Worm (Caenorhabditis elegans) whole organism, L1 larva: ENCODE data around the gene him-3.

Experiments
- mdl-1 ChIP-seq, 2 experiments: fragments of 150-350 bp; optimal IDR thresholded peaks; 2 replicates each; lab custom pipeline; 2014 to 2017; ENCODE audit warnings: missing biosample characterization in 2 of 2, missing genetic modification characterization in 2 of 2, inconsistent platforms in 1 of 2
- mep-1 ChIP-seq: fragments of 150-350 bp; optimal IDR thresholded peaks from 2 replicates; lab custom pipeline; 2014; ENCODE audit warnings: missing biosample characterization, missing genetic modification characterization
- nhr-12 ChIP-seq: sonication (generic microtip); optimal IDR thresholded peaks from 2 replicates; lab custom pipeline; 2017; ENCODE audit warnings: missing biosample characterization, missing genetic modification characterization
- skn-1 ChIP-seq: fragments of 150-350 bp; optimal IDR thresholded peaks from 2 replicates; lab custom pipeline; 2014; ENCODE audit warnings: missing biosample characterization, missing genetic modification characterization
- sup-37 ChIP-seq: fragments of 200-800 bp; sonication (Bioruptor generic); optimal IDR thresholded peaks from 2 replicates; lab custom pipeline; 2018; ENCODE audit warnings: mild to moderate bottlenecking, missing genetic modification characterization, missing compliant biosample characterization

- TF ChIP-seq mep-1 (tag; lab: Kevin White, UChicago) (no peak), nhr-12 (tag; lab: Kevin White, UChicago) (no peak), skn-1 (tag; lab: Kevin White, UChicago) (no peak), sup-37 (GFP tag; lab: Kevin White, UChicago) (no peak), mdl-1 (tag; optimal IDR thresholded peaks at IDR 0.05; lab: Kevin White, UChicago) (no peak)
Observed at ce11 chrIV:6986835-6987234, 9.5 kb downstream of the him-3 start, which contains the start of gene prkl-1.
